Worm (Caenorhabditis elegans): ENCODE results near the gene ZC262.13.
"Not testable (repeated sequence)": the region's sequence is repeated elsewhere in the genome, so short reads cannot be mapped to it uniquely, and the experiment has no call there.

The ZC262.13 gene

ce11 chrIII:8339372-8339771, 13.4 kb downstream of the ZC262.13 start, which contains the start of gene clc-28:
clc-28 (minus strand) TSS chrIII:8339472.
- TF ChIP-seq unc-62 (GFP tag; optimal IDR thresholded peaks at IDR 0.05), result not testable (repeated sequence)

DNA sequence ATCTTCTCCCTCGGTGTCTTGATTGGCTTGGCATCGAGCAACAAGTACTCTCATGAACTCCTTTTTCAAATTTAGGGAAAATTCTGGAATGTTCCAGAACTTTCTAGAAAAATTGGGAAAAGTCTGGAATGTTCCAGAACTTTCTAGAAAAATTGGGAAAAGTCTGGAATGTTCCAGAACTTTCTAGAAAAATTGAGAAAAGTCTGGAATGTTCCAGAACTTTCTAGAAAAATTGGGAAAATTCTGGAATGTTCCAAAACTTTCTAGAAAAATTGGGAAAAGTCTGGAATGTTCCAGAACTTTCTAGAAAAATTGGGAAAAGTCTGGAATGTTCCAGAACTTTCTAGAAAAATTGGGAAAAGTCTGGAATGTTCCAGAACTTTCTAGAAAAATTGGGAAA, 18.3 kb downstream of the ZC262.13 start, which contains the start of gene ZC262.7:
TSS of gene ZC262.7 (minus strand) at position 54 of the 400 bp plus-strand sequence.
- TF ChIP-seq unc-62 (GFP tag; optimal IDR thresholded peaks at IDR 0.05), result not testable (repeated sequence)

ce11 chrIII:8347822-8348221, 21.8 kb downstream of the ZC262.13 start, which contains the start of gene clc-29:
clc-29 (minus strand) TSS chrIII:8347922.
- not testable (repeated sequence) for TF ChIP-seq unc-62 (GFP tag; optimal IDR thresholded peaks at IDR 0.05)

ce11 chrIII:8354644-8355461, 28.8 kb downstream of the ZC262.13 start, which contains the start of gene unc-116:
unc-116 (minus strand) TSS chrIII:8355174.
- no peak for TF ChIP-seq unc-62 (GFP tag; optimal IDR thresholded peaks at IDR 0.05)

DNA sequence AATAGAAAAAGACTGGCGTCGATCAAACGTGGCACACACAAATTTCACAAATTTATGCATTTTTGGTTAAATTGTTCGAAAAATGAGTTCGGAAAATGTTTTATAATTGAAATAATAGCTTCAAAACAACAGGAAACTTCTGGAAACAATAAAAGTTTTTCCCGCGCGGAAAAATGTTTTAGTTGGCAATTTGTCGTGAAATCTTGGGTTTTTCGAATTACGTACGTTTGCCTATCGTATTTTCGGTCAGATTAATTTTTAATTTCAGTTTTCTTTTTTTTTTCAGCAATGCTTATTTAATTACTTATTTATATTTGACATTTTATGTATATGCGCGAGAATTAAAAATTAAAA, 29.4 kb downstream of the ZC262.13 start:
- TF ChIP-seq unc-62 (GFP tag; optimal IDR thresholded peaks at IDR 0.05), result no peak

ce11 chrIII:8356407-8356881, 30.4 kb downstream of the ZC262.13 start:
- TF ChIP-seq unc-62 (GFP tag; optimal IDR thresholded peaks at IDR 0.05), result no peak

- TF ChIP-seq unc-62 (GFP tag; optimal IDR thresholded peaks at IDR 0.05), result no peak
Measured at ce11 chrIII:8358213-8358672, 32.2 kb downstream of the ZC262.13 start, which contains the start of the genes R05D3.8 and rfp-1. R05D3.8 (minus strand) TSS chrIII:8358327. rfp-1 (plus strand) TSS chrIII:8358622.

- no peak for TF ChIP-seq unc-62 (GFP tag; optimal IDR thresholded peaks at IDR 0.05)
Measured at ce11 chrIII:8363253-8364061, 37.4 kb downstream of the ZC262.13 start, which contains the start of gene R05D3.3. R05D3.3 (plus strand) TSS chrIII:8364011.

DNA sequence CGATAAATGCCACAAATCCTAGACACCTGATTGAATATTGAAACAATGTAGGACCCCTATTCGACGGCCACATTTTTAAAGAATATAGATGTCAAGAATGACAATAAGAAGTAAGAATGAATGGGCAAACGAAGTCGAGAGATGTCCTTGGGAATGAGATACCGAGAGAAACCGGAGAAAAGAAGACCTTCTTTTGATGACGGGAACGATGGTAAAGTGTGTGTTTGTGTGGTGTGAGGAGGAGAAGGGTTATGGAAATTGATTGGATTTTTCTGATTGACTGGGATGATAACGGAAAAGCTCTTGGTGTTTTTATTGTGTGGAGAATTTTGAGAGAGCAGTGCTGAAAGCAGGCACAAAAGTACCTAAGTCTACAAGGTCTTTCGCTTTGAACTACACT, 42.6 kb downstream of the ZC262.13 start, which contains the start of gene R05D3.9:
TSS of gene R05D3.9 (minus strand) at position 101 of the 400 bp plus-strand sequence.
- TF ChIP-seq unc-62 (GFP tag; optimal IDR thresholded peaks at IDR 0.05), result no peak

DNA sequence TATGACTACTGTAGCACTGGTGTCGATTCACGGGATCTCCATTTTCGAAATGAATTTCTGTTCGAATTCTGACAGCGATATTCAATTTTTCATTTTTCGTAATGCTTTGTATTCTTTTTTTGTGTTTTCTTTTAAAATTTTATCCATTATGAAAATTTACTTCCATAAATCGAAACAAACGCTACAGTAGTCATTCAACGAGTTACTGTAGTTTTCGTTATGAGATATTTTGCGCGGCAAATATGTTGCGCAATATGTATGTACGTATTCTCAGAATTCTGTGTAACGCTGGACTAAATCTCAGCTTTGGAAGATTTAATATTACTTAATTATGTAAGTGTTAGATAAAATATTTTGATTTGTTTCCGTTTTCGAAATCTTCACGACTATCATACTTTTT, 43.2 kb downstream of the ZC262.13 start:
- no peak for TF ChIP-seq unc-62 (GFP tag; optimal IDR thresholded peaks at IDR 0.05)

ce11 chrIII:8370188-8370587, 44.2 kb downstream of the ZC262.13 start:
- no peak for TF ChIP-seq unc-62 (GFP tag; optimal IDR thresholded peaks at IDR 0.05)

DNA sequence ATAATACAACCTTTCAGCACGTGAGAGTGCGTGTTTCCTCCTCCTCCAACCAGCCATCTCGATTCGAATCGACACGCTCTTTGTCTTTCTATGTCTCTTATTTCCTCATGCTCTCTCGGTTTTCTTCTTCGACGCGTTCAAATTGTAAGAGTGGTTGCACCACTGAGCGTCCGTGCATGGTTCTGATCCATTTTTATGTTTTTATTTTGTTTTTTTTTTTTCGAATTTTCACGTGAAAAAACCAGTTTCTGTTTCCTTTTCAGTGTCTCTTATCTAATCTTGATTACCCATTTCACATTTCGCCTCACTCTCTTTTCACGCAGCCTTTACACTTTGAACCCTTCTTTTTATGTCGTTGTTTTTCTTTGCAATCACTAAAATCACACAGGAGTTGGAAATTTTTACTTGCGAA, 44.8 kb downstream of the ZC262.13 start:
- no peak for TF ChIP-seq unc-62 (GFP tag; optimal IDR thresholded peaks at IDR 0.05)

ce11 chrIII:8371595-8372305, 45.7 kb downstream of the ZC262.13 start, which contains the start of gene lmbr-1:
lmbr-1 (plus strand) TSS chrIII:8372255.
- no peak for TF ChIP-seq unc-62 (GFP tag; optimal IDR thresholded peaks at IDR 0.05)

ce11 chrIII:8375000-8375399, 49.0 kb downstream of the ZC262.13 start, which contains the start of gene met-2:
met-2 (plus strand) TSS chrIII:8375300.
- TF ChIP-seq unc-62 (GFP tag; optimal IDR thresholded peaks at IDR 0.05), result no peak

Measured in whole organism, dauer.